Fruit fly (Drosophila melanogaster) whole organism, prepupa: ENCODE results near the gene CG15882.
A peak's percentile ranks its signal among the peaks of the same experiment; 100 is the strongest.

Experiments used
- Blimp-1 ChIP-seq: fragments of 200-800 bp; sonication (Bioruptor generic); optimal IDR thresholded peaks from 3 replicates; lab custom pipeline; 2017; ENCODE audit warnings: missing biosample characterization, missing genetic modification characterization, mild to moderate bottlenecking, moderate library complexity, missing genetic modification reagents
- CG10669 ChIP-seq: fragments of 200-800 bp; sonication (Bioruptor generic); optimal IDR thresholded peaks from 3 replicates; lab custom pipeline; 2018; ENCODE audit warnings: missing biosample characterization, mild to moderate bottlenecking, missing genetic modification characterization, moderate library complexity
- CG11294 ChIP-seq: fragments of 200-800 bp; sonication (Bioruptor generic); IDR thresholded peaks from 2 replicates; pipeline ENCODE4 v1.3.6; 2022; ENCODE audit warnings: missing biosample characterization, missing genetic modification characterization
- CG11762 ChIP-seq: fragments of 200-800 bp; sonication (Bioruptor generic); optimal IDR thresholded peaks from 3 replicates; lab custom pipeline; 2016; ENCODE audit warnings: missing biosample characterization, missing genetic modification characterization; ENCODE audit not compliant: insufficient read depth
- CG11902 ChIP-seq: fragments of 200-800 bp; sonication (Bioruptor generic); optimal IDR thresholded peaks from 3 replicates; lab custom pipeline; 2016; ENCODE audit warnings: missing biosample characterization, missing genetic modification characterization
- CG15336 ChIP-seq: fragments of 200-800 bp; sonication (Bioruptor generic); IDR thresholded peaks from 2 replicates; pipeline ENCODE4 v1.3.6; 2022; ENCODE audit warnings: missing biosample characterization, missing genetic modification characterization
- CG1621 ChIP-seq: fragments of 200-800 bp; sonication (Bioruptor generic); optimal IDR thresholded peaks from 3 replicates; lab custom pipeline; 2018; ENCODE audit warnings: missing biosample characterization, mild to moderate bottlenecking, missing genetic modification characterization
- CG16779 ChIP-seq: fragments of 200-800 bp; sonication (Bioruptor generic); optimal IDR thresholded peaks from 3 replicates; lab custom pipeline; 2017; ENCODE audit warnings: missing biosample characterization, mild to moderate bottlenecking, missing genetic modification characterization
- CG3032 ChIP-seq: fragments of 200-800 bp; optimal IDR thresholded peaks from 2 replicates; lab custom pipeline; 2019; ENCODE audit warnings: missing biosample characterization, mild to moderate bottlenecking, missing genetic modification characterization, moderate library complexity
- CG31627 ChIP-seq: fragments of 200-800 bp; sonication (Bioruptor generic); optimal IDR thresholded peaks from 3 replicates; lab custom pipeline; 2016; ENCODE audit warnings: missing biosample characterization, missing genetic modification characterization
- CG32006 ChIP-seq: fragments of 200-800 bp; sonication (Bioruptor generic); optimal IDR thresholded peaks from 3 replicates; lab custom pipeline; 2017; ENCODE audit warnings: missing biosample characterization, mild to moderate bottlenecking, missing genetic modification characterization
- CG3919 ChIP-seq: fragments of 200-800 bp; sonication (Bioruptor generic); optimal IDR thresholded peaks from 3 replicates; lab custom pipeline; 2016; ENCODE audit warnings: missing biosample characterization, missing genetic modification characterization
- CG4318 ChIP-seq: fragments of 200-800 bp; sonication (Bioruptor generic); optimal IDR thresholded peaks from 3 replicates; lab custom pipeline; 2017; ENCODE audit warnings: missing biosample characterization, mild to moderate bottlenecking, missing genetic modification characterization
- CG6792 ChIP-seq: fragments of 200-800 bp; sonication (Bioruptor generic); optimal IDR thresholded peaks from 3 replicates; lab custom pipeline; 2016; ENCODE audit warnings: missing biosample characterization, missing genetic modification characterization
- CG6808 ChIP-seq: fragments of 200-800 bp; sonication (Bioruptor generic); optimal IDR thresholded peaks from 3 replicates; lab custom pipeline; 2017; ENCODE audit warnings: missing biosample characterization, missing genetic modification characterization, mild to moderate bottlenecking, moderate library complexity, missing genetic modification reagents
- CG6854 ChIP-seq: fragments of 200-800 bp; sonication (Bioruptor generic); optimal IDR thresholded peaks from 2 replicates; lab custom pipeline; 2017; ENCODE audit warnings: missing biosample characterization, mild to moderate bottlenecking, missing genetic modification characterization
- CG8319 ChIP-seq: fragments of 200-800 bp; sonication (Bioruptor generic); optimal IDR thresholded peaks from 3 replicates; lab custom pipeline; 2016; ENCODE audit warnings: missing biosample characterization, missing genetic modification characterization
- CG8632 ChIP-seq: fragments of 200-800 bp; sonication (Bioruptor generic); optimal IDR thresholded peaks from 3 replicates; lab custom pipeline; 2016; ENCODE audit warnings: missing biosample characterization, missing genetic modification characterization
- CG9139 ChIP-seq: fragments of 200-800 bp; sonication (Bioruptor generic); optimal IDR thresholded peaks from 3 replicates; lab custom pipeline; 2017; ENCODE audit warnings: missing biosample characterization, mild to moderate bottlenecking, missing genetic modification characterization
- Eip75B ChIP-seq: fragments of 200-800 bp; sonication (Bioruptor generic); optimal IDR thresholded peaks from 3 replicates; lab custom pipeline; 2016; ENCODE audit warnings: missing biosample characterization, missing genetic modification characterization
- Eip78C ChIP-seq: fragments of 200-800 bp; sonication (Bioruptor generic); peaks from one replicate; lab custom pipeline; 2016; ENCODE audit warnings: missing biosample characterization, missing genetic modification characterization
- Eip93F ChIP-seq: fragments of 200-800 bp; sonication (Bioruptor generic); optimal IDR thresholded peaks from 2 replicates; lab custom pipeline; 2016; ENCODE audit warnings: missing biosample characterization, mild to moderate bottlenecking, missing genetic modification characterization
- Ets21C ChIP-seq: fragments of 200-800 bp; sonication (Bioruptor generic); optimal IDR thresholded peaks from 3 replicates; lab custom pipeline; 2016; ENCODE audit warnings: missing biosample characterization, missing genetic modification characterization
- Ets96B ChIP-seq: fragments of 200-800 bp; optimal IDR thresholded peaks from 2 replicates; lab custom pipeline; 2019; ENCODE audit warnings: missing biosample characterization, mild to moderate bottlenecking, missing genetic modification characterization, moderate library complexity
- Gug ChIP-seq: fragments of 200-800 bp; sonication (Bioruptor generic); IDR thresholded peaks from 2 replicates; pipeline ENCODE4 v1.3.6; 2022; ENCODE audit warnings: missing biosample characterization, missing genetic modification characterization
- Lpt ChIP-seq: fragments of 200-800 bp; sonication (Bioruptor generic); optimal IDR thresholded peaks from 3 replicates; lab custom pipeline; 2016; ENCODE audit warnings: missing biosample characterization, missing genetic modification characterization
- Met ChIP-seq: fragments of 200-800 bp; sonication (Bioruptor generic); optimal IDR thresholded peaks from 3 replicates; lab custom pipeline; 2016; ENCODE audit warnings: missing biosample characterization, missing genetic modification characterization
- OdsH ChIP-seq: fragments of 200-800 bp; sonication (Bioruptor generic); optimal IDR thresholded peaks from 3 replicates; lab custom pipeline; 2016; ENCODE audit warnings: missing biosample characterization, missing genetic modification characterization
- Smox ChIP-seq: fragments of 200-800 bp; sonication (Bioruptor generic); optimal IDR thresholded peaks from 3 replicates; lab custom pipeline; 2016; ENCODE audit warnings: missing biosample characterization, missing genetic modification characterization
- Sox102F ChIP-seq: fragments of 200-800 bp; sonication (Bioruptor generic); optimal IDR thresholded peaks from 2 replicates; lab custom pipeline; 2016; ENCODE audit warnings: missing biosample characterization, mild to moderate bottlenecking, missing genetic modification characterization
- Sox14 ChIP-seq: fragments of 200-800 bp; sonication (Bioruptor generic); optimal IDR thresholded peaks from 3 replicates; lab custom pipeline; 2016; ENCODE audit warnings: missing biosample characterization, missing genetic modification characterization
- Sox15 ChIP-seq: fragments of 200-800 bp; sonication (Bioruptor generic); optimal IDR thresholded peaks from 3 replicates; lab custom pipeline; 2016; ENCODE audit warnings: missing biosample characterization, missing genetic modification characterization
- achi ChIP-seq: fragments of 200-800 bp; sonication (Bioruptor generic); optimal IDR thresholded peaks from 3 replicates; lab custom pipeline; 2016; ENCODE audit warnings: missing biosample characterization, missing genetic modification characterization
- acj6 ChIP-seq: fragments of 200-800 bp; sonication (Bioruptor generic); optimal IDR thresholded peaks from 3 replicates; lab custom pipeline; 2016; ENCODE audit warnings: missing biosample characterization, missing genetic modification characterization
- dac ChIP-seq: fragments of 200-800 bp; sonication (Bioruptor generic); optimal IDR thresholded peaks from 2 replicates; lab custom pipeline; 2017; ENCODE audit warnings: missing biosample characterization, mild to moderate bottlenecking, missing genetic modification characterization
- eg ChIP-seq: fragments of 200-800 bp; sonication (Bioruptor generic); IDR thresholded peaks from 3 replicates; pipeline ENCODE4 v1.3.6; 2022; ENCODE audit warnings: missing biosample characterization, missing genetic modification characterization
- esn ChIP-seq: fragments of 200-800 bp; sonication (Bioruptor generic); optimal IDR thresholded peaks from 2 replicates; lab custom pipeline; 2016; ENCODE audit warnings: missing biosample characterization, mild to moderate bottlenecking, missing genetic modification characterization, moderate library complexity
- fd59A ChIP-seq: fragments of 200-800 bp; sonication (Bioruptor generic); optimal IDR thresholded peaks from 2 replicates; lab custom pipeline; 2017; ENCODE audit warnings: missing biosample characterization, mild to moderate bottlenecking, missing genetic modification characterization, missing genetic modification reagents
- fkh ChIP-seq: fragments of 200-800 bp; sonication (Bioruptor generic); optimal IDR thresholded peaks from 3 replicates; lab custom pipeline; 2017; ENCODE audit warnings: missing biosample characterization, mild to moderate bottlenecking, missing genetic modification characterization, moderate library complexity
- pdm3 ChIP-seq: fragments of 200-800 bp; sonication (Bioruptor generic); optimal IDR thresholded peaks from 3 replicates; lab custom pipeline; 2016; ENCODE audit warnings: missing biosample characterization, missing genetic modification characterization
- salr ChIP-seq, 2 experiments: fragments of 200-800 bp; sonication (Bioruptor generic); optimal IDR thresholded peaks; 3 replicates each; lab custom pipeline; 2016 to 2018; ENCODE audit warnings: missing biosample characterization in 2 of 2, missing genetic modification characterization in 2 of 2, mild to moderate bottlenecking in 1 of 2
- spab ChIP-seq: fragments of 200-800 bp; sonication (Bioruptor generic); optimal IDR thresholded peaks from 2 replicates; lab custom pipeline; 2017; ENCODE audit warnings: missing biosample characterization, mild to moderate bottlenecking, missing genetic modification characterization, missing genetic modification reagents
- ss ChIP-seq, 2 experiments: fragments of 200-800 bp; sonication (Bioruptor generic); optimal IDR thresholded peaks; 2 replicates in 1 of 2; 3 replicates in 1 of 2; lab custom pipeline; 2017 to 2018; ENCODE audit warnings: mild to moderate bottlenecking in 2 of 2, missing biosample characterization in 2 of 2, missing genetic modification characterization in 2 of 2, moderate library complexity in 1 of 2
- topi ChIP-seq: fragments of 200-800 bp; sonication (Bioruptor generic); optimal IDR thresholded peaks from 3 replicates; lab custom pipeline; 2016; ENCODE audit warnings: missing biosample characterization, missing genetic modification characterization

Gene CG15882

dm6 chrX:19164726-19165125 is 40.5 kb upstream of the CG15882 start (continued):
- peak; percentile 74 for TF ChIP-seq Smox (GFP tag; lab: Kevin White, UChicago)
- peak; percentile 68 for TF ChIP-seq Sox102F (GFP tag; lab: Kevin White, UChicago)
- peak; percentile 79 for TF ChIP-seq esn (GFP tag; lab: Kevin White, UChicago)
- no peak for TF ChIP-seq CG9139 (GFP tag; lab: Kevin White, UChicago)
- TF ChIP-seq fkh (GFP tag; lab: Kevin White, UChicago), result no peak
- no peak for TF ChIP-seq dac (GFP tag; lab: Kevin White, UChicago)
- peak; percentile 45 for TF ChIP-seq Sox15 (GFP tag; lab: Kevin White, UChicago)
- no peak for TF ChIP-seq CG3032
- TF ChIP-seq fd59A, result no peak
- TF ChIP-seq CG6854 (GFP tag; lab: Kevin White, UChicago), result no peak
- peak; percentile 44 for TF ChIP-seq pdm3 (GFP tag; lab: Kevin White, UChicago)
- TF ChIP-seq CG11902, result peak; percentile 18
- TF ChIP-seq CG8319 (GFP tag; lab: Kevin White, UChicago), result no peak
- TF ChIP-seq CG31627 (GFP tag; lab: Kevin White, UChicago), result peak; percentile 80
- peak; percentile 27 for TF ChIP-seq CG8632 (GFP tag; lab: Kevin White, UChicago)
- TF ChIP-seq CG3919 (GFP tag; lab: Kevin White, UChicago), result no peak
- TF ChIP-seq CG32006 (GFP tag; lab: Kevin White, UChicago), result peak; percentile 41
- peak; percentile 19 for TF ChIP-seq CG4318 (GFP tag; lab: Kevin White, UChicago)
- no peak for TF ChIP-seq Gug
- TF ChIP-seq ss (GFP tag; optimal IDR thresholded peaks at IDR 0.05; lab: Kevin White, UChicago), result no peak

dm6 chrX:19163446-19163845 is 39.3 kb upstream of the CG15882 start:
- TF ChIP-seq CG6808 (no peak), ss (GFP tag; optimal IDR thresholded peaks at IDR 0.05; lab: Kevin White, UChicago) (no peak), CG6854 (GFP tag; lab: Kevin White, UChicago) (no peak), Met (no peak), Blimp-1 (GFP tag; lab: Kevin White, UChicago) (peak; percentile 17)
- TF ChIP-seq, all 60 proteins: peak for 1

- TF ChIP-seq Sox15 (GFP tag; lab: Kevin White, UChicago) (peak; percentile 58), CG3919 (GFP tag; lab: Kevin White, UChicago) (peak; percentile 39), CG6792 (peak; percentile 83), CG11762 (GFP tag; lab: Kevin White, UChicago) (peak; percentile 28), acj6 (GFP tag; lab: Kevin White, UChicago) (peak; percentile 53), CG1621 (tag; lab: Kevin White, UChicago) (peak; percentile 72), topi (peak; percentile 61), Eip78C (GFP tag; lab: Kevin White, UChicago) (peak; percentile 97), Lpt (peak; percentile 60), CG4318 (GFP tag; lab: Kevin White, UChicago) (peak; percentile 48), dac (GFP tag; lab: Kevin White, UChicago) (no peak), CG11294 (GFP tag; lab: Robert Waterston, UW) (0 out of 2 replicates have a peak, but pooled peaks have one; percentile 12), Met (peak; percentile 69), OdsH (peak; percentile 77), spab (GFP tag; lab: Kevin White, UChicago) (peak; percentile 56), Eip93F (GFP tag; lab: Kevin White, UChicago) (no peak), ss (GFP tag; optimal IDR thresholded peaks at IDR 0.05; lab: Kevin White, UChicago) (peak; percentile 27 to 64), salr (GFP tag; optimal IDR thresholded peaks at IDR 0.05; lab: Kevin White, UChicago) (peak; percentile 37 to 59), eg (peak; percentile 42; the same call in 1 of the 3 replicates), Ets21C (GFP tag; lab: Kevin White, UChicago) (peak; percentile 58), Ets96B (tag; lab: Kevin White, UChicago) (peak; percentile 66), CG6808 (peak; percentile 47), CG15336 (no peak; the same call in 1 of the 2 replicates), achi (GFP tag; lab: Kevin White, UChicago) (peak; percentile 65), Sox14 (GFP tag; lab: Kevin White, UChicago) (peak; percentile 84), CG32006 (GFP tag; lab: Kevin White, UChicago) (peak; percentile 81), fkh (GFP tag; lab: Kevin White, UChicago) (no peak), CG10669 (GFP tag; lab: Kevin White, UChicago) (peak; percentile 67), CG16779 (tag; lab: Kevin White, UChicago) (peak; percentile 23), Eip75B (GFP tag; lab: Kevin White, UChicago) (peak; percentile 69), esn (GFP tag; lab: Kevin White, UChicago) (peak; percentile 81), CG11902 (peak; percentile 12), Smox (GFP tag; lab: Kevin White, UChicago) (peak; percentile 81)
These were observed 38.2 kb upstream of the CG15882 start for dm6 chrX:19162249-19162914.
